Fruit fly (Drosophila melanogaster) whole organism: ENCODE results near the gene CG43390.

Experiments used
- CG8478 ChIP-seq: fragments of >200 bp; optimal IDR thresholded peaks from 2 replicates; lab custom pipeline; 2018; ENCODE audit warnings: inconsistent platforms
- Dll ChIP-seq: fragments of >200 bp; optimal IDR thresholded peaks from 2 replicates; lab custom pipeline; 2017
- EcR ChIP-seq, 2 experiments: fragments of >200 bp; optimal IDR thresholded peaks; 2 replicates each; lab custom pipeline; 2017; ENCODE audit warnings: missing biosample characterization in 2 of 2, missing genetic modification characterization in 2 of 2, missing genetic modification reagents in 2 of 2
- pan ChIP-seq: fragments of >200 bp; optimal IDR thresholded peaks from 2 replicates; lab custom pipeline; 2017
- psq ChIP-seq: fragments of >200 bp; optimal IDR thresholded peaks from 2 replicates; lab custom pipeline; 2017
- usp ChIP-seq: fragments of >200 bp; optimal IDR thresholded peaks from 2 replicates; lab custom pipeline; 2017; ENCODE audit warnings: missing biosample characterization, missing genetic modification characterization, mixed read lengths

The CG43390 gene

dm6 chr3L:11531300-11531699, 48.5 kb downstream of the CG43390 start:
- TF ChIP-seq CG8478 (lab: Kevin White, UChicago): no peak
- no peak for TF ChIP-seq psq
- no peak for TF ChIP-seq usp
- no peak for TF ChIP-seq Dll (lab: Kevin White, UChicago)
- TF ChIP-seq pan (lab: Kevin White, UChicago): no peak
- TF ChIP-seq EcR (GFP tag; optimal IDR thresholded peaks at IDR 0.05; lab: Kevin White, UChicago): no peak

- TF ChIP-seq EcR (GFP tag; optimal IDR thresholded peaks at IDR 0.05; lab: Kevin White, UChicago): no peak
- TF ChIP-seq Dll (lab: Kevin White, UChicago): no peak
- no peak for TF ChIP-seq usp
- no peak for TF ChIP-seq pan (lab: Kevin White, UChicago)
- TF ChIP-seq CG8478 (lab: Kevin White, UChicago): no peak
- no peak for TF ChIP-seq psq
Observed at dm6 chr3L:11530370-11530769, 49.4 kb downstream of the CG43390 start.
